Fruit fly (Drosophila melanogaster): ENCODE data around the gene Traf6.

DNA sequence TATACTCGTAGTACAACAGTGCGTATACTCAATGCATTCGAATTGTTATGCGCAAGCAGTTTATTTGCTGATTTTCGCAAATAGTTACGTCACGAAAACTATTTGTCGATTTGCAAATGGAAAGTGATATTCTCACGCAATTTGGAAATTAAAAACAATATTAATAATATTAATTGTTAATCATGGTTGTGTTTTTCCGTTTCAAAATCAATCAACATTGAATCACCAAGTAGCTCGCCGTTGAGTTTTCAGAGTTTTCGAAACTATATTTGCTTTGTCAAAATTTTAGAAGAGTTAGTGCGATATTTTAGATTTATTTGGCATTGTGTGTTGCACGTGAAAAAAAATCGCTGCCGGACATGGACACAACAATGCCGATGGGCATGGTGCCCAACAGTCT lies 2.6 kb upstream of the Traf6 start, which contains the start of gene CG15337:
- no peak for TF ChIP-seq CG14655 (GFP tag; optimal IDR thresholded peaks at IDR 0.05)
- no peak for TF ChIP-seq CG17806 (tag; optimal IDR thresholded peaks at IDR 0.05)
- TF ChIP-seq Pif1A (GFP tag; optimal IDR thresholded peaks at IDR 0.05) = no peak
- no peak for TF ChIP-seq Ets98B (GFP tag; IDR thresholded peaks at IDR 0.05)
- no peak for TF ChIP-seq D1 (tag; optimal IDR thresholded peaks at IDR 0.05)
- no peak for TF ChIP-seq Snoo (tag; optimal IDR thresholded peaks at IDR 0.05)
- TF ChIP-seq EcR (GFP tag; optimal IDR thresholded peaks at IDR 0.05) = no peak
- TF ChIP-seq CG4496 (GFP tag; IDR thresholded peaks at IDR 0.05) = no peak
- no peak for TF ChIP-seq CG9948 (tag; optimal IDR thresholded peaks at IDR 0.05)
- no peak for TF ChIP-seq CG12605 (GFP tag; IDR thresholded peaks at IDR 0.05)
- TF ChIP-seq CG8159 (tag; optimal IDR thresholded peaks at IDR 0.05) = no peak
- TF ChIP-seq CG34367 (tag; optimal IDR thresholded peaks at IDR 0.05) = no peak

All from whole organism, pupa.